Worm (Caenorhabditis elegans) whole organism, L3 larva: Measurements from ENCODE around the gene nap-1.

Experiments
- R02D3.7 ChIP-seq: fragments of 150-350 bp; optimal IDR thresholded peaks from 2 replicates; lab custom pipeline; 2014; ENCODE audit warnings: missing biosample characterization, missing genetic modification characterization
- ceh-82 ChIP-seq: fragments of 150-350 bp; optimal IDR thresholded peaks from 2 replicates; lab custom pipeline; 2014; ENCODE audit warnings: missing biosample characterization, missing genetic modification characterization
- lin-15B ChIP-seq: fragments of 150-350 bp; optimal IDR thresholded peaks from 2 replicates; lab custom pipeline; 2014; ENCODE audit warnings: missing biosample characterization, missing genetic modification characterization
- mdl-1 ChIP-seq: fragments of 150-350 bp; optimal IDR thresholded peaks from 2 replicates; lab custom pipeline; 2014; ENCODE audit warnings: missing biosample characterization, missing genetic modification characterization
- nhr-11 ChIP-seq: fragments of 150-350 bp; optimal IDR thresholded peaks from 2 replicates; lab custom pipeline; 2014; ENCODE audit warnings: missing biosample characterization, missing genetic modification characterization
- nhr-12 ChIP-seq: fragments of 150-350 bp; optimal IDR thresholded peaks from 2 replicates; lab custom pipeline; 2014; ENCODE audit warnings: missing biosample characterization, missing genetic modification characterization
- nhr-28 ChIP-seq: fragments of 150-350 bp; optimal IDR thresholded peaks from 2 replicates; lab custom pipeline; 2014; ENCODE audit warnings: missing biosample characterization, missing genetic modification characterization
- nhr-77 ChIP-seq: fragments of 150-350 bp; optimal IDR thresholded peaks from 2 replicates; lab custom pipeline; 2014; ENCODE audit warnings: missing biosample characterization, missing genetic modification characterization
- skn-1 ChIP-seq: fragments of 150-350 bp; optimal IDR thresholded peaks from 2 replicates; lab custom pipeline; 2014; ENCODE audit warnings: missing biosample characterization, missing genetic modification characterization
- tbx-2 ChIP-seq: sonication (generic microtip); optimal IDR thresholded peaks from 2 replicates; lab custom pipeline; 2016; ENCODE audit warnings: mild to moderate bottlenecking, missing genetic modification characterization, missing compliant biosample characterization
- unc-39 ChIP-seq: sonication (generic microtip); optimal IDR thresholded peaks from 4 replicates; lab custom pipeline; 2017; ENCODE audit warnings: missing biosample characterization, missing genetic modification characterization
- zag-1 ChIP-seq: fragments of 150-350 bp; optimal IDR thresholded peaks from 2 replicates; lab custom pipeline; 2014; ENCODE audit warnings: missing biosample characterization, missing genetic modification characterization

ce11 chrIV:8342385-8342784 is 36.7 kb downstream of the nap-1 start, which contains the start of gene lgc-5:
- TF ChIP-seq skn-1 = no peak
- TF ChIP-seq zag-1 = no peak
- no peak for TF ChIP-seq tbx-2 (tag; lab: Kevin White, UChicago)
- no peak for TF ChIP-seq unc-39 (tag; lab: Kevin White, UChicago)
- no peak for TF ChIP-seq mdl-1 (tag; lab: Kevin White, UChicago)
- TF ChIP-seq nhr-28 (tag; lab: Kevin White, UChicago) = no peak
- TF ChIP-seq lin-15B = no peak
- no peak for TF ChIP-seq ceh-82
- TF ChIP-seq nhr-12 = no peak
- TF ChIP-seq nhr-77 (tag; lab: Kevin White, UChicago) = no peak
- TF ChIP-seq R02D3.7 = no peak
- no peak for TF ChIP-seq nhr-11 (tag; lab: Kevin White, UChicago)
